Worm (Caenorhabditis elegans) whole organism, L1 larva: ENCODE results near the gene ccd-5.

Experiments
- C34B4.2 ChIP-seq: sonication (generic microtip); optimal IDR thresholded peaks from 2 replicates; lab custom pipeline; 2017; ENCODE audit warnings: mild to moderate bottlenecking, missing genetic modification characterization, missing compliant biosample characterization
- aha-1 ChIP-seq: fragments of 150-350 bp; optimal IDR thresholded peaks from 2 replicates; lab custom pipeline; 2014; ENCODE audit warnings: missing biosample characterization, missing genetic modification characterization
- egl-27 ChIP-seq, 2 experiments: fragments of 150-350 bp in 1 of 2; sonication (generic microtip); optimal IDR thresholded peaks; 3 replicates each; lab custom pipeline; 2017 to 2018; ENCODE audit warnings: missing biosample characterization in 2 of 2, missing genetic modification characterization in 2 of 2, missing genetic modification reagents in 2 of 2
- fkh-8 ChIP-seq: sonication (generic microtip); optimal IDR thresholded peaks from 2 replicates; lab custom pipeline; 2016; ENCODE audit warnings: mild to moderate bottlenecking, missing genetic modification characterization, missing compliant biosample characterization
- lin-15B ChIP-seq: fragments of 150-350 bp; sonication (generic microtip); optimal IDR thresholded peaks from 3 replicates; lab custom pipeline; 2014; ENCODE audit warnings: missing biosample characterization, missing genetic modification characterization
- unc-62 ChIP-seq: fragments of 150-350 bp; optimal IDR thresholded peaks from 2 replicates; lab custom pipeline; 2014; ENCODE audit warnings: missing biosample characterization, missing genetic modification reagents, missing genetic modification characterization

- TF ChIP-seq unc-62 (GFP tag; lab: Kevin White, UChicago), result no peak
- no peak for TF ChIP-seq lin-15B (tag; lab: Kevin White, UChicago)
- no peak for TF ChIP-seq aha-1 (tag; lab: Kevin White, UChicago)
- TF ChIP-seq fkh-8 (tag; lab: Kevin White, UChicago), result no peak
- TF ChIP-seq egl-27 (tag; optimal IDR thresholded peaks at IDR 0.05; lab: Kevin White, UChicago), result no peak
- TF ChIP-seq C34B4.2, result no peak
These were observed 35.2 kb upstream of the ccd-5 start, which contains the start of gene T03G6.1 for ce11 chrX:2607522-2608278.
